Worm (Caenorhabditis elegans) whole organism, L3 larva: ENCODE results near the gene idpp-2.

Experiments
- R02D3.7 ChIP-seq: fragments of 150-350 bp; optimal IDR thresholded peaks from 2 replicates; lab custom pipeline; 2014; ENCODE audit warnings: missing biosample characterization, missing genetic modification characterization
- aly-2 ChIP-seq: fragments of 150-350 bp; optimal IDR thresholded peaks from 2 replicates; lab custom pipeline; 2014; ENCODE audit warnings: missing biosample characterization, missing genetic modification characterization
- ama-1 ChIP-seq: fragments of 150-350 bp; optimal IDR thresholded peaks from 2 replicates; lab custom pipeline; 2018
- ceh-16 ChIP-seq: sonication (generic microtip); optimal IDR thresholded peaks from 2 replicates; lab custom pipeline; 2017; ENCODE audit warnings: missing biosample characterization, missing genetic modification characterization
- ceh-28 ChIP-seq: fragments of 150-350 bp; optimal IDR thresholded peaks from 2 replicates; lab custom pipeline; 2014; ENCODE audit warnings: missing biosample characterization, missing genetic modification reagents, missing genetic modification characterization
- ceh-82 ChIP-seq: fragments of 150-350 bp; optimal IDR thresholded peaks from 2 replicates; lab custom pipeline; 2014; ENCODE audit warnings: missing biosample characterization, missing genetic modification characterization
- ceh-9 ChIP-seq: sonication (generic microtip); optimal IDR thresholded peaks from 2 replicates; lab custom pipeline; 2018; ENCODE audit warnings: missing biosample characterization, missing genetic modification characterization
- elt-2 ChIP-seq: sonication (generic microtip); optimal IDR thresholded peaks from 2 replicates; lab custom pipeline; 2016; ENCODE audit warnings: missing genetic modification reagents, mild to moderate bottlenecking, missing genetic modification characterization, missing compliant biosample characterization
- elt-3 ChIP-seq, 3 experiments: fragments of 150-350 bp in 1 of 3; sonication (generic microtip) in 2 of 3; optimal IDR thresholded peaks; 2 replicates in 2 of 3; 4 replicates in 1 of 3; lab custom pipeline; 2014 to 2017; ENCODE audit warnings: missing biosample characterization in 3 of 3, missing genetic modification characterization in 3 of 3
- eor-1 ChIP-seq, 2 experiments: fragments of 150-350 bp; optimal IDR thresholded peaks; 2 replicates each; lab custom pipeline; 2014 to 2018; ENCODE audit warnings: missing biosample characterization in 2 of 2, missing genetic modification characterization in 2 of 2
- fkh-10 ChIP-seq: sonication (generic microtip); optimal IDR thresholded peaks from 2 replicates; lab custom pipeline; 2017; ENCODE audit warnings: missing biosample characterization, missing genetic modification reagents, missing genetic modification characterization
- fkh-2 ChIP-seq: fragments of 150-350 bp; optimal IDR thresholded peaks from 2 replicates; lab custom pipeline; 2014; ENCODE audit warnings: missing biosample characterization, missing genetic modification reagents, missing genetic modification characterization
- fos-1 ChIP-seq: fragments of 150-350 bp; optimal IDR thresholded peaks from 2 replicates; lab custom pipeline; 2014; ENCODE audit warnings: missing biosample characterization, missing genetic modification characterization
- hmg-11 ChIP-seq: sonication (generic microtip); optimal IDR thresholded peaks from 2 replicates; lab custom pipeline; 2016; ENCODE audit warnings: missing genetic modification characterization, missing compliant biosample characterization
- jun-1 ChIP-seq: fragments of 150-350 bp; optimal IDR thresholded peaks from 2 replicates; lab custom pipeline; 2014; ENCODE audit warnings: missing biosample characterization, missing genetic modification reagents, missing genetic modification characterization
- lin-15B ChIP-seq: fragments of 150-350 bp; optimal IDR thresholded peaks from 2 replicates; lab custom pipeline; 2014; ENCODE audit warnings: missing biosample characterization, missing genetic modification characterization
- lin-39 ChIP-seq: fragments of 150-350 bp; optimal IDR thresholded peaks from 2 replicates; lab custom pipeline; 2018; ENCODE audit warnings: missing biosample characterization, missing genetic modification reagents, missing genetic modification characterization
- lsy-12 ChIP-seq: sonication (generic microtip); optimal IDR thresholded peaks from 2 replicates; lab custom pipeline; 2016; ENCODE audit warnings: mild to moderate bottlenecking, missing genetic modification characterization, missing compliant biosample characterization
- mdl-1 ChIP-seq: fragments of 150-350 bp; optimal IDR thresholded peaks from 2 replicates; lab custom pipeline; 2014; ENCODE audit warnings: missing biosample characterization, missing genetic modification characterization
- nfya-1 ChIP-seq: sonication (generic microtip); optimal IDR thresholded peaks from 2 replicates; lab custom pipeline; 2017; ENCODE audit warnings: missing genetic modification characterization, mild to moderate bottlenecking, missing compliant biosample characterization, antibody characterized with exemption, moderate library complexity; ENCODE audit not compliant: insufficient read depth
- nhr-11 ChIP-seq: fragments of 150-350 bp; optimal IDR thresholded peaks from 2 replicates; lab custom pipeline; 2014; ENCODE audit warnings: missing biosample characterization, missing genetic modification characterization
- nhr-23 ChIP-seq: fragments of 150-350 bp; optimal IDR thresholded peaks from 2 replicates; lab custom pipeline; 2014; ENCODE audit warnings: missing biosample characterization, missing genetic modification reagents, missing genetic modification characterization
- nhr-25 ChIP-seq: sonication (generic microtip); optimal IDR thresholded peaks from 2 replicates; lab custom pipeline; 2017; ENCODE audit warnings: missing biosample characterization, missing genetic modification characterization
- nhr-43 ChIP-seq: sonication (generic microtip); optimal IDR thresholded peaks from 2 replicates; lab custom pipeline; 2016; ENCODE audit warnings: mild to moderate bottlenecking, missing genetic modification characterization, missing compliant biosample characterization; ENCODE audit not compliant: poor library complexity, severe bottlenecking
- nhr-77 ChIP-seq: fragments of 150-350 bp; optimal IDR thresholded peaks from 2 replicates; lab custom pipeline; 2014; ENCODE audit warnings: missing biosample characterization, missing genetic modification characterization
- pha-4 ChIP-seq: fragments of 150-350 bp; optimal IDR thresholded peaks from 2 replicates; lab custom pipeline; 2014; ENCODE audit warnings: missing biosample characterization, missing genetic modification reagents, missing genetic modification characterization
- pqm-1 ChIP-seq: fragments of 150-350 bp; optimal IDR thresholded peaks from 2 replicates; lab custom pipeline; 2017; ENCODE audit warnings: missing biosample characterization, missing genetic modification characterization, inconsistent platforms
- sea-2 ChIP-seq: fragments of 150-350 bp; sonication (generic microtip); optimal IDR thresholded peaks from 4 replicates; lab custom pipeline; 2014; ENCODE audit warnings: missing biosample characterization, missing genetic modification reagents, missing genetic modification characterization
- tbx-2 ChIP-seq: sonication (generic microtip); optimal IDR thresholded peaks from 2 replicates; lab custom pipeline; 2016; ENCODE audit warnings: mild to moderate bottlenecking, missing genetic modification characterization, missing compliant biosample characterization
- unc-39 ChIP-seq: sonication (generic microtip); optimal IDR thresholded peaks from 4 replicates; lab custom pipeline; 2017; ENCODE audit warnings: missing biosample characterization, missing genetic modification characterization
- unc-62 ChIP-seq: fragments of 150-350 bp; sonication (generic microtip); optimal IDR thresholded peaks from 4 replicates; lab custom pipeline; 2014; ENCODE audit warnings: missing biosample characterization, missing genetic modification reagents, missing genetic modification characterization
- zag-1 ChIP-seq: fragments of 150-350 bp; optimal IDR thresholded peaks from 2 replicates; lab custom pipeline; 2014; ENCODE audit warnings: missing biosample characterization, missing genetic modification characterization
- ztf-11 ChIP-seq: fragments of 150-350 bp; optimal IDR thresholded peaks from 2 replicates; lab custom pipeline; 2014; ENCODE audit warnings: missing biosample characterization, missing genetic modification characterization
- ztf-4 ChIP-seq: fragments of 150-350 bp; optimal IDR thresholded peaks from 2 replicates; lab custom pipeline; 2014; ENCODE audit warnings: missing biosample characterization, missing genetic modification characterization

The idpp-2 gene

ce11 chrV:8716-9246 is 7.3 kb downstream of the idpp-2 start, which contains the start of gene B0348.10:
Gene B0348.10 (minus strand): TSS chrV:8739.
- TF ChIP-seq lsy-12 (tag; lab: Kevin White, UChicago) = peak; percentile 48
- TF ChIP-seq pha-4 (tag; lab: Kevin White, UChicago) = peak; percentile 51
- peak; percentile 49 for TF ChIP-seq elt-2 (tag; lab: Kevin White, UChicago)
- TF ChIP-seq zag-1 = peak; percentile 30
- TF ChIP-seq unc-39 (tag; lab: Kevin White, UChicago) = no peak
- TF ChIP-seq nhr-43 = peak; percentile 35
- TF ChIP-seq ama-1 (lab: Kevin White, UChicago) = peak; percentile 64
- TF ChIP-seq R02D3.7 (tag; lab: Kevin White, UChicago) = peak; percentile 18
- TF ChIP-seq nhr-11 (tag; lab: Kevin White, UChicago) = no peak
- peak; percentile 92 for TF ChIP-seq hmg-11 (tag; lab: Kevin White, UChicago)
- no peak for TF ChIP-seq nhr-77 (tag; lab: Kevin White, UChicago)
- TF ChIP-seq lin-15B = peak; percentile 56
- no peak for TF ChIP-seq aly-2 (tag; lab: Kevin White, UChicago)
- TF ChIP-seq ceh-28 (tag; lab: Kevin White, UChicago) = peak; percentile 77
- peak; percentile 13 for TF ChIP-seq jun-1 (tag; lab: Kevin White, UChicago)
- TF ChIP-seq nhr-25 (tag; lab: Kevin White, UChicago) = peak; percentile 66
- TF ChIP-seq sea-2 (GFP tag; lab: Kevin White, UChicago) = peak; percentile 62
- peak; percentile 69 for TF ChIP-seq lin-39 (tag; lab: Kevin White, UChicago)
- TF ChIP-seq unc-62 (GFP tag; lab: Kevin White, UChicago) = peak; percentile 65
- TF ChIP-seq fkh-2 (tag; lab: Kevin White, UChicago) = peak; percentile 69
- TF ChIP-seq nfya-1 (tag; lab: Kevin White, UChicago) = peak; percentile 75
- TF ChIP-seq tbx-2 (tag; lab: Kevin White, UChicago) = peak; percentile 63
- TF ChIP-seq fos-1 (tag; lab: Kevin White, UChicago) = peak; percentile 31
- TF ChIP-seq ztf-11 (tag; lab: Kevin White, UChicago) = no peak
- peak; percentile 45 for TF ChIP-seq fkh-10 (GFP tag; lab: Kevin White, UChicago)
- peak; percentile 15 for TF ChIP-seq ceh-82 (tag; lab: Kevin White, UChicago)
- no peak for TF ChIP-seq mdl-1 (tag; lab: Kevin White, UChicago)
- TF ChIP-seq, all 47 proteins: peak for 21

ce11 chrV:11158-11557 is 9.7 kb downstream of the idpp-2 start:
- TF ChIP-seq R02D3.7 (tag; lab: Kevin White, UChicago) (no peak), ama-1 (lab: Kevin White, UChicago) (no peak), fos-1 (tag; lab: Kevin White, UChicago) (no peak), fkh-10 (GFP tag; lab: Kevin White, UChicago) (peak; percentile 28), pqm-1 (no peak), ceh-9 (tag; lab: Kevin White, UChicago) (no peak), nhr-25 (tag; lab: Kevin White, UChicago) (no peak), nhr-23 (tag; lab: Kevin White, UChicago) (no peak), lin-15B (no peak)

ce11 chrV:11708-12107 is 10.3 kb downstream of the idpp-2 start:
- TF ChIP-seq nhr-77 (tag; lab: Kevin White, UChicago) (no peak), aly-2 (tag; lab: Kevin White, UChicago) (no peak), hmg-11 (tag; lab: Kevin White, UChicago) (no peak), nhr-11 (tag; lab: Kevin White, UChicago) (no peak), R02D3.7 (tag; lab: Kevin White, UChicago) (no peak), fkh-2 (tag; lab: Kevin White, UChicago) (no peak), unc-39 (tag; lab: Kevin White, UChicago) (no peak), zag-1 (no peak), ama-1 (lab: Kevin White, UChicago) (no peak), elt-3 (tag; optimal IDR thresholded peaks at IDR 0.05; lab: Kevin White, UChicago) (no peak), ceh-16 (tag; lab: Kevin White, UChicago) (no peak), tbx-2 (tag; lab: Kevin White, UChicago) (no peak), nfya-1 (tag; lab: Kevin White, UChicago) (no peak), pqm-1 (no peak), lin-15B (no peak), ztf-4 (tag; lab: Kevin White, UChicago) (no peak), nhr-25 (tag; lab: Kevin White, UChicago) (no peak), pha-4 (tag; lab: Kevin White, UChicago) (no peak), eor-1 (tag; optimal IDR thresholded peaks at IDR 0.05; lab: Kevin White, UChicago) (no peak)
